Worm (Caenorhabditis elegans): ENCODE measurements around the gene lin-39.
A peak's percentile ranks its signal among the peaks of the same experiment; 100 is the strongest.

lin-39 gene

DNA sequence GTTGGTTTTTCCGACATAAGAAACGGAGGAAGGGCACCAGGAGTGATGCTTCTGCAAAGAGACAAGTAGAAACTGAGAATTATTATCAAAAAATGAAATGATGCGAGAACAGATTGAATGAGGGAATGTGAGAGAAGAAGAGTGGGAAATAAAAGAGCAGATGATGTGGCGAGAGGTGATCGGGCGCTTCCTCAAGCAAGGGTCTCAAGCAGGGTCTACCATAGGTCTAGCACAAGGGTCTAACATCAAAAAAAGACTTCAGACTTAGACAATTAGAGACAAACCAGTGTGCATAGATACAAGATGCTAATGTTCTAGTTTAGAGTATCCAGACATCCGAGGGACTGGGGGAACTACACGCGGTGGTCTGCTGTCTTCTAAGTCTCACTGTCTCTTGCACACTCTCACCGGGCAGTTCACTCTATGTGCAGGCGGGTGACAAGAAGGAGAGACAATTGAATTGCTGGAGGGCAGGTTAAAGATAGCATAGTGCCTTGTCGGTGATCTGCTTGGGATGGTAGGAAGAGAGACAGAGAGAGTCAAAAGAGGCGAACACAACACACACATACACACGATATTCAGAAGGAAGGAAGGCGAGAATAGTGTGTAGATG, 33.8 kb upstream of the lin-39 start, which contains the start of gene R13A5.7 (continued):
- 0 out of 2 replicates have a peak, but pooled peaks have one; percentile 37 for TF ChIP-seq tra-1 (GFP tag; IDR thresholded peaks at IDR 0.05)
- no peak for TF ChIP-seq F44E2.7 (GFP tag; IDR thresholded peaks at IDR 0.05)
- no peak; the same call in 1 of the 2 replicates for TF ChIP-seq madf-9 (GFP tag; conservative IDR thresholded peaks at IDR 0.05)
- peak in 1 of 2 experiments; percentile 36 for TF ChIP-seq hif-1 (tag; optimal IDR thresholded peaks at IDR 0.05)
- TF ChIP-seq nhr-28 (tag; optimal IDR thresholded peaks at IDR 0.05): peak; percentile 90
- TF ChIP-seq lin-38 (GFP tag; IDR thresholded peaks at IDR 0.05): peak; percentile 59
- peak; percentile 95 for TF ChIP-seq hlh-30 (tag; optimal IDR thresholded peaks at IDR 0.05; ENCODE audit: insufficient read depth)
- TF ChIP-seq nhr-111 (GFP tag; optimal IDR thresholded peaks at IDR 0.05): no peak
- TF ChIP-seq daf-16 (GFP tag; optimal IDR thresholded peaks at IDR 0.05): peak in 1 of 2 experiments; percentile 23
- TF ChIP-seq daf-16 (tag; optimal IDR thresholded peaks at IDR 0.05): peak; percentile 80
- peak; percentile 47 for TF ChIP-seq nhr-48 (tag; optimal IDR thresholded peaks at IDR 0.05)
- peak; percentile 70 for TF ChIP-seq nhr-25 (tag; optimal IDR thresholded peaks at IDR 0.05; ENCODE audit: borderline replicate concordance, insufficient read depth)
- TF ChIP-seq F10B5.3 (tag; optimal IDR thresholded peaks at IDR 0.05): peak; percentile 35
- peak; percentile 83 for TF ChIP-seq mep-1 (tag; optimal IDR thresholded peaks at IDR 0.05)
- peak; percentile 15 for TF ChIP-seq spr-1 (tag; optimal IDR thresholded peaks at IDR 0.05)
- TF ChIP-seq aly-2 (tag; optimal IDR thresholded peaks at IDR 0.05): no peak
- TF ChIP-seq arid-1 (GFP tag; conservative IDR thresholded peaks at IDR 0.05): peak; percentile 75; the same call in 1 of the 2 replicates
- TF ChIP-seq nhr-11 (tag; optimal IDR thresholded peaks at IDR 0.05): peak; percentile 74
- peak; percentile 75 for TF ChIP-seq nhr-6 (tag; optimal IDR thresholded peaks at IDR 0.05)
- no peak for TF ChIP-seq jun-1 (tag; optimal IDR thresholded peaks at IDR 0.05)
- TF ChIP-seq nhr-10 (tag; optimal IDR thresholded peaks at IDR 0.05): no peak
- no peak for TF ChIP-seq F26F4.8 (GFP tag; conservative IDR thresholded peaks at IDR 0.05)
- TF ChIP-seq rbr-2 (tag; optimal IDR thresholded peaks at IDR 0.05): peak; percentile 89
- peak; percentile 48 for TF ChIP-seq dpl-1 (GFP tag; optimal IDR thresholded peaks at IDR 0.05)
- TF ChIP-seq php-3 (GFP tag; IDR thresholded peaks at IDR 0.05): 0 out of 2 replicates have a peak, but pooled peaks have one; percentile 46
- TF ChIP-seq lsy-2 (tag; optimal IDR thresholded peaks at IDR 0.05): peak; percentile 85 to 86
- peak; percentile 95 to 96 for TF ChIP-seq mdl-1 (tag; optimal IDR thresholded peaks at IDR 0.05)
- no peak for TF ChIP-seq tag-97 (GFP tag; IDR thresholded peaks at IDR 0.05)
- 0 out of 2 replicates have a peak, but pooled peaks have one; percentile 38 for TF ChIP-seq ceh-44 (GFP tag; IDR thresholded peaks at IDR 0.05)
- peak; percentile 67 for TF ChIP-seq nhr-77 (tag; optimal IDR thresholded peaks at IDR 0.05)
- TF ChIP-seq nhr-102 (tag; optimal IDR thresholded peaks at IDR 0.05): peak; percentile 68
- TF ChIP-seq lin-1 (GFP tag; IDR thresholded peaks at IDR 0.05): 0 out of 2 replicates have a peak, but pooled peaks have one; percentile 35
- peak; percentile 93 for TF ChIP-seq hlh-11 (tag; optimal IDR thresholded peaks at IDR 0.05)

DNA sequence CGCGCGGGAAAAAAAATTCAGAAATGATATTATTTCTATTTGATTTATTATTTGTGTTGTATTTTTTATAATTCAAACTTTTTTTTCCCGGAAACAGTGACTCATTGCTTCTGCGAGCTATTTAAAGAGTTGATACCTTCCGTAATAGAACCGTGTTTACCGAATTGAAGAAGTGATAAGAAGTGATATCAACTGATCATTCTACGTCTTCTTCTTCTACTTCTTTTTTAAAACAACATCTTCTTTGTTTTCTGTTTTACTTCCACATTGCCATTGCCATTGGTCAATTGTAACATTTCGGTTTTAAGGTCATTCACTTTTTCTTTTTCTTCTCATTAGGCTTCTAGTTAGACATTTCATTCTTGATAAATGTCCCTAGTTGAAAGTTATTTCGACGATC, 29.7 kb upstream of the lin-39 start, which contains the start of gene ttr-32:
TSS of gene ttr-32 (plus strand) at position 314 of the 400 bp plus-strand sequence.
- TF ChIP-seq lin-38 (GFP tag; IDR thresholded peaks at IDR 0.05) (no peak), Y48G9A.11 (GFP tag; IDR thresholded peaks at IDR 0.05) (no peak), tra-1 (GFP tag; IDR thresholded peaks at IDR 0.05) (no peak), R02D3.7 (tag; optimal IDR thresholded peaks at IDR 0.05) (no peak), gei-8 (GFP tag; optimal IDR thresholded peaks at IDR 0.05) (no peak), zfp-3 (GFP tag; conservative IDR thresholded peaks at IDR 0.05) (no peak), tag-97 (GFP tag; IDR thresholded peaks at IDR 0.05) (no peak), daf-12 (tag; optimal IDR thresholded peaks at IDR 0.05) (no peak), nhr-28 (tag; optimal IDR thresholded peaks at IDR 0.05) (no peak), duxl-1 (tag; optimal IDR thresholded peaks at IDR 0.05; ENCODE audit: poor library complexity) (no peak), nhr-111 (GFP tag; optimal IDR thresholded peaks at IDR 0.05) (no peak), ctbp-1 (GFP tag; IDR thresholded peaks at IDR 0.05) (no peak), pha-4 (GFP tag; IDR thresholded peaks at IDR 0.05) (no peak), pha-4 (tag; optimal IDR thresholded peaks at IDR 0.05) (no peak), egl-43 (GFP tag; IDR thresholded peaks at IDR 0.05) (no peak), lin-29 (GFP tag; IDR thresholded peaks at IDR 0.05) (no peak), nhr-11 (tag; optimal IDR thresholded peaks at IDR 0.05) (no peak), F26F4.8 (GFP tag; conservative IDR thresholded peaks at IDR 0.05) (no peak)

All from whole organism, L4 larva.